Worm (Caenorhabditis elegans): ENCODE results near the gene W03C9.2.

W03C9.2 gene

DNA sequence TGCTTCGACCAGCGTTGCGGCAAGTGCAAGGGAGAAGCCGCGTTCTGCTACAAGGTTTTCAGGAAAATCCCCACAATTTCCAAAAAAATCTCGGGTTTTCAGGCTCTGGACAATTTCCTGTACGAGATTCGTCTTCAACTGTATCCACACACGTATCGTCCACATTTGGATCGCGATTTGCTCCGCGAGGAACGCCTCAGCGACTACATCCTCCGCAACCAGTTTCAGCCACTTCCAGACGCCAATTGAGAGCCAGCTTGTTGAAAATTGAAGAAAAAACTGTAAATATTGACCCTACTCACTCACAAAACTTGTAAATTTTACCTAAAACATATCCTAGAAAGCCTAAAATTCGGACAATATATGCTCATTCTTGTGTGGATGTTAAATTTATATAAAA is 2.7 kb downstream of the W03C9.2 start:
- TF ChIP-seq mec-3 (tag; optimal IDR thresholded peaks at IDR 0.05; ENCODE audit: borderline replicate concordance) (no peak), T23F11.4 (GFP tag; optimal IDR thresholded peaks at IDR 0.05) (no peak), pax-1 (tag; optimal IDR thresholded peaks at IDR 0.05) (no peak), unc-86 (tag; optimal IDR thresholded peaks at IDR 0.05) (no peak), ref-2 (tag; optimal IDR thresholded peaks at IDR 0.05) (no peak), ceh-24 (tag; optimal IDR thresholded peaks at IDR 0.05) (no peak), ceh-2 (tag; optimal IDR thresholded peaks at IDR 0.05) (no peak)

DNA sequence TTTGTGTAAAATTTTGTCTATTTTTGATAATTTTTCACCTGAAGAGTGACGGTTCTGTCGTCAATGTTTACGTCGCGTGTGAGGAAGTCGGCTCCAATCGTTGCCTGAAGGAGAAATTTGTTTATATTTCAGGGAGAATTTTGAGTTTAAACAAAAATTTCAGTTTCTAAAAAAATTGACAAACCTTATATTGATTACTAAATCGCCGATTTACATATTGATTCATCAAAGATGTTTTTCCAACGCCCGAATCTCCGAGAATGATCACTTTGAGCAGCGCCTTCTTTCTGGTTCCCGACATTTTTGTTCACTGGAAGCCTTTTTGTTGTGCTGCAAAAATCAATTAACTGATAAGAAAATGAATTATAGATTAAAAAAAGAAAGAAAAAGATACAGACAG is 4.4 kb downstream of the W03C9.2 start, which contains the start of gene rab-7:
Gene rab-7, minus strand, starts transcription at position 330 of the 400 bp plus-strand sequence.
- TF ChIP-seq ttx-3 (tag; optimal IDR thresholded peaks at IDR 0.05) (no peak), pag-3 (tag; optimal IDR thresholded peaks at IDR 0.05; ENCODE audit: borderline replicate concordance) (no peak), sdc-2 (tag; optimal IDR thresholded peaks at IDR 0.05) (no peak), tbx-7 (tag; optimal IDR thresholded peaks at IDR 0.05) (no peak), lin-11 (tag; optimal IDR thresholded peaks at IDR 0.05) (no peak), lim-6 (tag; optimal IDR thresholded peaks at IDR 0.05) (no peak), dmd-4 (tag; optimal IDR thresholded peaks at IDR 0.05; ENCODE audit: borderline replicate concordance) (no peak)

DNA sequence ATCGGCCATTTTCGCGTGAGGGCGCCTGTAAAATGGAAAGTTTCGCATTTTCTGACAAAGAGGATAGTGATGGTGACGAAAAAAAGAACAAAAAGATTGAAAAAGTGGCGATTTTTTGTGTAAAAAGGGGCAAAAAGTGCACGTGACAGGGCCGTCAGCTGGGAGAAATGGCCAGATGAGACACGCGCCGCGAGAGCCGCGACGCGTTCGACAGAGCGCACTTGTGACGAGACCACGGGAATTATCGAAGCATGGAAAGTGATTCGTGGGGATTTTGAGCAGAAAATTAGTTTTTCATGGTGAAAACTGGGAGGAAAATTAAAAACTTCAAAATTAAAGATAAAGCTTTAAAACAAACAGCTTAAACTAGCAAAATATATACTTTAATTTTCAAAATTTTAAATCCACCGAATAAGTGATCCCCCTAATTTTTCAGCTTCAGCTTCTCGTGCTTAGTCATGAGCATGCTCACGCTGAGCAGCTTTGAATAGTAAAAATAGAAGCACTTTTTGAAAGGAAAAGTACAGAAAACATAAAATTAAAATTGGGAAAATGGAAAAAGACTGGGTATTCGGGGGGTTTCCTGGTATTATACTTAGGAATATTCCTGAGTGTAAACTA is 5.4 kb downstream of the W03C9.2 start, which contains the start of gene W03C9.5:
Gene W03C9.5, minus strand, starts transcription at position 38 of the 621 bp plus-strand sequence.
- TF ChIP-seq hlh-15 (tag; optimal IDR thresholded peaks at IDR 0.05) (peak; percentile 76), ceh-9 (tag; optimal IDR thresholded peaks at IDR 0.05) (no peak), K02D7.2 (tag; optimal IDR thresholded peaks at IDR 0.05) (peak; percentile 38), hlh-13 (GFP tag; optimal IDR thresholded peaks at IDR 0.05) (peak; percentile 58), ttx-3 (tag; optimal IDR thresholded peaks at IDR 0.05) (peak; percentile 77), ceh-22 (tag; optimal IDR thresholded peaks at IDR 0.05) (no peak), pax-1 (tag; optimal IDR thresholded peaks at IDR 0.05) (no peak), madf-2 (tag; optimal IDR thresholded peaks at IDR 0.05) (peak; percentile 86), nhr-232 (tag; optimal IDR thresholded peaks at IDR 0.05) (peak; percentile 27), ceh-6 (GFP tag; optimal IDR thresholded peaks at IDR 0.05) (peak; percentile 47), sox-4 (tag; optimal IDR thresholded peaks at IDR 0.05) (peak; percentile 70), ceh-19 (GFP tag; optimal IDR thresholded peaks at IDR 0.05) (peak; percentile 85), fax-1 (tag; optimal IDR thresholded peaks at IDR 0.05) (peak; percentile 96), dmd-4 (tag; optimal IDR thresholded peaks at IDR 0.05; ENCODE audit: borderline replicate concordance) (peak; percentile 97), ref-2 (tag; optimal IDR thresholded peaks at IDR 0.05) (peak; percentile 99), dve-1 (tag; optimal IDR thresholded peaks at IDR 0.05) (peak; percentile 72), fkh-10 (GFP tag; optimal IDR thresholded peaks at IDR 0.05) (no peak), lim-6 (tag; optimal IDR thresholded peaks at IDR 0.05) (peak; percentile 99), Y22D7AL.16 (tag; optimal IDR thresholded peaks at IDR 0.05) (peak; percentile 39), ceh-30 (tag; optimal IDR thresholded peaks at IDR 0.05) (peak; percentile 65), gmeb-2 (tag; optimal IDR thresholded peaks at IDR 0.05) (peak; percentile 21), ceh-45 (GFP tag; IDR thresholded peaks at IDR 0.05) (no peak), tbx-7 (tag; optimal IDR thresholded peaks at IDR 0.05) (peak; percentile 97), pat-9 (tag; optimal IDR thresholded peaks at IDR 0.05) (peak; percentile 69), ceh-24 (tag; optimal IDR thresholded peaks at IDR 0.05) (no peak), sdc-2 (tag; optimal IDR thresholded peaks at IDR 0.05) (peak; percentile 74), unc-55 (GFP tag; optimal IDR thresholded peaks at IDR 0.05) (peak; percentile 75), ets-4 (tag; optimal IDR thresholded peaks at IDR 0.05) (peak; percentile 96), ceh-18 (tag; optimal IDR thresholded peaks at IDR 0.05) (peak; percentile 98), C08G9.2 (tag; optimal IDR thresholded peaks at IDR 0.05) (peak; percentile 99), lin-11 (tag; optimal IDR thresholded peaks at IDR 0.05) (peak; percentile 39), npax-4 (tag; optimal IDR thresholded peaks at IDR 0.05) (peak; percentile 35), pag-3 (tag; optimal IDR thresholded peaks at IDR 0.05; ENCODE audit: borderline replicate concordance) (peak; percentile 83), hlh-6 (tag; optimal IDR thresholded peaks at IDR 0.05) (peak; percentile 78), zip-5 (tag; optimal IDR thresholded peaks at IDR 0.05) (peak; percentile 95), elt-2 (tag; optimal IDR thresholded peaks at IDR 0.05) (peak; percentile 95), pha-4 (tag; optimal IDR thresholded peaks at IDR 0.05) (no peak), ceh-2 (tag; optimal IDR thresholded peaks at IDR 0.05) (peak; percentile 98), K09A11.1 (tag; optimal IDR thresholded peaks at IDR 0.05; ENCODE audit: insufficient read depth) (no peak), unc-3 (GFP tag; conservative IDR thresholded peaks at IDR 0.05) (peak; percentile 72; the same call in 1 of the 2 replicates), unc-3 (tag; optimal IDR thresholded peaks at IDR 0.05) (peak; percentile 89), pros-1 (tag; optimal IDR thresholded peaks at IDR 0.05) (peak; percentile 29), ceh-34 (tag; optimal IDR thresholded peaks at IDR 0.05) (peak; percentile 98)
